Worm (Caenorhabditis elegans): ENCODE data around the gene pha-2.

- no peak for TF ChIP-seq ama-1 (optimal IDR thresholded peaks at IDR 0.05)
- no peak for TF ChIP-seq C08G9.2 (tag; optimal IDR thresholded peaks at IDR 0.05)
- TF ChIP-seq C38D4.7 (GFP tag; optimal IDR thresholded peaks at IDR 0.05), result no peak
- TF ChIP-seq sox-4 (tag; optimal IDR thresholded peaks at IDR 0.05), result no peak
- no peak for TF ChIP-seq sdc-2 (tag; optimal IDR thresholded peaks at IDR 0.05)
- TF ChIP-seq mec-3 (tag; optimal IDR thresholded peaks at IDR 0.05; ENCODE audit: borderline replicate concordance), result no peak
- no peak for TF ChIP-seq rnt-1 (tag; optimal IDR thresholded peaks at IDR 0.05)
- TF ChIP-seq elt-2 (tag; optimal IDR thresholded peaks at IDR 0.05), result no peak
- TF ChIP-seq pha-4 (tag; optimal IDR thresholded peaks at IDR 0.05), result no peak
- TF ChIP-seq hlh-15 (tag; optimal IDR thresholded peaks at IDR 0.05), result no peak
- no peak for TF ChIP-seq Y22D7AL.16 (tag; optimal IDR thresholded peaks at IDR 0.05)
- TF ChIP-seq nhr-11 (tag; optimal IDR thresholded peaks at IDR 0.05), result no peak
- no peak for TF ChIP-seq ceh-45 (GFP tag; IDR thresholded peaks at IDR 0.05)
- no peak for TF ChIP-seq odd-2 (tag; optimal IDR thresholded peaks at IDR 0.05)
These were observed 19.1 kb downstream of the pha-2 start for ce11 chrX:617730-618129.
